Worm (Caenorhabditis elegans) whole organism, L3 larva: ENCODE measurements around the gene F20A1.6.

ENCODE experiments used
- aly-2 ChIP-seq: fragments of 150-350 bp; optimal IDR thresholded peaks from 2 replicates; lab custom pipeline; 2014; ENCODE audit warnings: missing biosample characterization, missing genetic modification characterization
- nhr-12 ChIP-seq: fragments of 150-350 bp; optimal IDR thresholded peaks from 2 replicates; lab custom pipeline; 2014; ENCODE audit warnings: missing biosample characterization, missing genetic modification characterization
- unc-62 ChIP-seq: fragments of 150-350 bp; sonication (generic microtip); optimal IDR thresholded peaks from 4 replicates; lab custom pipeline; 2014; ENCODE audit warnings: missing biosample characterization, missing genetic modification reagents, missing genetic modification characterization
- zag-1 ChIP-seq: fragments of 150-350 bp; optimal IDR thresholded peaks from 2 replicates; lab custom pipeline; 2014; ENCODE audit warnings: missing biosample characterization, missing genetic modification characterization

- TF ChIP-seq aly-2 (tag; lab: Kevin White, UChicago) (no peak), zag-1 (tag; lab: Kevin White, UChicago) (no peak), unc-62 (GFP tag; lab: Kevin White, UChicago) (no peak), nhr-12 (no peak)
Measured at ce11 chrV:6979019-6979418, 47.9 kb downstream of the F20A1.6 start, which contains the start of gene sre-12.
